Worm (Caenorhabditis elegans): ENCODE results near the gene B0454.6.

DNA sequence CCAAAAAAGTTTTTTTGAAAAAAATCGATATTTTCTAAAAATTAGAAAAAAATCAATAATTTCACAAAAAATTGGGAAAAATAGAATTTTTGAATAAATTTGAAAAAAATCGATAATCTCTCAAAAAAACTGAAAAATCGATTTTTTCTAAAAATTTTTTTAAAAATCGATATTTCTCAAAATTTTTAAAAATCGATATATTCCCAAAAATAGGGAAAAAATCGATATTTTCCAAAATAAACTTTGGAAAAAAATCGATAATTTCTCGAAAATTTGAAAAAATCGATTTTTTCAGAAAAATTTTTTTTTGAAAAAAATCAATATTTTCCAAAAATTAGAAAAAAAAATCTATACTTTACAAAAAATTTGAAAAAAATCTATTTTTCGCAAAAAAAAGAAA is 32.1 kb downstream of the B0454.6 start:
- no peak for TF ChIP-seq W03F9.2 (tag; optimal IDR thresholded peaks at IDR 0.05)
- no peak for TF ChIP-seq him-1 (tag; optimal IDR thresholded peaks at IDR 0.05)
- TF ChIP-seq dao-5 (tag; optimal IDR thresholded peaks at IDR 0.05) = no peak
